Worm (Caenorhabditis elegans): Measurements from ENCODE around the gene akt-1.

DNA sequence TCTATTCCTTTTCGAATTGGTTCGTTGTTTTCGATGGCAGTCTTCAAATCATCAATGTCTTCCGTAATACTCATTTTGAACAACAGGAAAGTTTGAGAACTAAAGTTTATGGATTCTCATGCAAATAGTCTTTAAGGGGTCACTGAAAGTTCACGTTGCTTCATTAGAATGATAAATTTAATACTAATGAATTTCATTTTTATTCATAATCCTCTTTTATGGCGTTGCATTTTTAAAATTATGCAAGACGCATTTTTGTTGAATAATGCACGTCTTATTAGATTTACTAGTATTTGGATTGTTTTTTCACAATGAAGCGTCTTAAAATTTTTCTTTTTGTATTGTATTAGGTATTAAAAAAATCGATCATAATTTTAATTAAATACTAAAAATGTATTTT is 5.6 kb upstream of the akt-1 start, which contains the start of gene C12D8.9:
- TF ChIP-seq lin-39 (tag; optimal IDR thresholded peaks at IDR 0.05) (no peak), R02D3.7 (tag; optimal IDR thresholded peaks at IDR 0.05) (no peak), lir-3 (tag; optimal IDR thresholded peaks at IDR 0.05) (no peak), lim-7 (GFP tag; IDR thresholded peaks at IDR 0.05) (no peak), fos-1 (tag; optimal IDR thresholded peaks at IDR 0.05) (no peak), nhr-11 (tag; optimal IDR thresholded peaks at IDR 0.05) (no peak)

All from whole organism, L4 larva.